Worm (Caenorhabditis elegans) whole organism, L4/young adult: Measurements from ENCODE around the gene nlp-21.
A peak's percentile ranks its signal among the peaks of the same experiment; 100 is the strongest.

Experiments used
- W03F9.2 ChIP-seq: fragments of 150-350 bp; optimal IDR thresholded peaks from 2 replicates; lab custom pipeline; 2014; ENCODE audit warnings: missing biosample characterization, missing genetic modification characterization
- dao-5 ChIP-seq: sonication (generic microtip); optimal IDR thresholded peaks from 2 replicates; lab custom pipeline; 2016; ENCODE audit warnings: missing genotype, missing genetic modification characterization, moderate library complexity, missing compliant biosample characterization
- him-1 ChIP-seq: sonication (generic microtip); optimal IDR thresholded peaks from 2 replicates; lab custom pipeline; 2016; ENCODE audit warnings: missing genotype, missing genetic modification reagents, missing genetic modification characterization, missing compliant biosample characterization

nlp-21 gene

ce11 chrIII:11358273-11358672, 34.8 kb downstream of the nlp-21 start:
- TF ChIP-seq W03F9.2 (tag; lab: Kevin White, UChicago) (no peak), him-1 (tag; lab: Kevin White, UChicago) (no peak), dao-5 (tag; lab: Kevin White, UChicago) (no peak)

ce11 chrIII:11357418-11357817, 35.6 kb downstream of the nlp-21 start:
- TF ChIP-seq him-1 (tag; lab: Kevin White, UChicago) (no peak), W03F9.2 (tag; lab: Kevin White, UChicago) (no peak), dao-5 (tag; lab: Kevin White, UChicago) (no peak)

ce11 chrIII:11355758-11356323, 37.2 kb downstream of the nlp-21 start:
- no peak for TF ChIP-seq him-1 (tag; lab: Kevin White, UChicago)
- no peak for TF ChIP-seq dao-5 (tag; lab: Kevin White, UChicago)
- no peak for TF ChIP-seq W03F9.2 (tag; lab: Kevin White, UChicago)

- no peak for TF ChIP-seq W03F9.2 (tag; lab: Kevin White, UChicago)
- TF ChIP-seq him-1 (tag; lab: Kevin White, UChicago), result no peak
- no peak for TF ChIP-seq dao-5 (tag; lab: Kevin White, UChicago)
Observed at ce11 chrIII:11353499-11353898, 39.6 kb downstream of the nlp-21 start.

- TF ChIP-seq him-1 (tag; lab: Kevin White, UChicago) (no peak), W03F9.2 (tag; lab: Kevin White, UChicago) (no peak), dao-5 (tag; lab: Kevin White, UChicago) (no peak)
Observed at ce11 chrIII:11352840-11353239, 40.2 kb downstream of the nlp-21 start.

ce11 chrIII:11350107-11350826, 42.8 kb downstream of the nlp-21 start:
- TF ChIP-seq him-1 (tag; lab: Kevin White, UChicago), result no peak
- TF ChIP-seq W03F9.2 (tag; lab: Kevin White, UChicago), result no peak
- no peak for TF ChIP-seq dao-5 (tag; lab: Kevin White, UChicago)

- TF ChIP-seq dao-5 (tag; lab: Kevin White, UChicago) (no peak), W03F9.2 (tag; lab: Kevin White, UChicago) (no peak), him-1 (tag; lab: Kevin White, UChicago) (no peak)
Observed at ce11 chrIII:11346383-11346782, 46.7 kb downstream of the nlp-21 start, which contains the start of gene T28D6.7. Gene T28D6.7, minus strand, starts transcription at chrIII:11346483.

ce11 chrIII:11344125-11344524, 48.9 kb downstream of the nlp-21 start:
- peak; percentile 63 for TF ChIP-seq W03F9.2 (tag; lab: Kevin White, UChicago)
- TF ChIP-seq him-1 (tag; lab: Kevin White, UChicago), result no peak

- TF ChIP-seq W03F9.2 (tag; lab: Kevin White, UChicago) (no peak), dao-5 (tag; lab: Kevin White, UChicago) (no peak), him-1 (tag; lab: Kevin White, UChicago) (peak; percentile 20)
Observed at ce11 chrIII:11343041-11343440, 50.0 kb downstream of the nlp-21 start, which contains the start of the genes T28D6.6 and pen-2. Gene T28D6.6, minus strand, starts transcription at chrIII:11343108. Gene pen-2, plus strand, starts transcription at chrIII:11343322.

- TF ChIP-seq dao-5 (tag; lab: Kevin White, UChicago) (no peak), W03F9.2 (tag; lab: Kevin White, UChicago) (no peak), him-1 (tag; lab: Kevin White, UChicago) (no peak)
Observed at ce11 chrIII:11341466-11341865, 51.6 kb downstream of the nlp-21 start.
